Fruit fly (Drosophila melanogaster) whole organism, embryonic: ENCODE data around the gene sisA.
A peak's percentile ranks its signal among the peaks of the same experiment; 100 is the strongest.

Experiments
- Adf1 ChIP-seq: fragments of 200-800 bp; sonication (Bioruptor generic); IDR thresholded peaks from 2 replicates; pipeline ENCODE4 v1.3.6; 2022; ENCODE audit warnings: missing biosample characterization, missing genetic modification characterization
- Awh ChIP-seq: fragments of 200-800 bp; sonication (Bioruptor generic); IDR thresholded peaks from 2 replicates; pipeline ENCODE4, ENCODE4 v1.3.6; 2022; ENCODE audit warnings: missing biosample characterization, missing genetic modification characterization
- B-H1 ChIP-seq: fragments of 200-800 bp; sonication (Bioruptor generic); IDR thresholded peaks from 3 replicates; pipeline ENCODE4 v1.3.6; 2022; ENCODE audit warnings: missing biosample characterization, missing genetic modification characterization
- CG1024 ChIP-seq: fragments of 200-800 bp; sonication (Bioruptor generic); IDR thresholded peaks from 2 replicates; pipeline ENCODE4 v1.3.6; 2022; ENCODE audit warnings: missing biosample characterization, missing genetic modification characterization
- CG10267 ChIP-seq: fragments of 200-800 bp; sonication (Bioruptor generic); optimal IDR thresholded peaks from 2 replicates; lab custom pipeline; 2018; ENCODE audit warnings: missing biosample characterization, mild to moderate bottlenecking, missing genetic modification characterization, moderate library complexity
- CG10565 ChIP-seq: fragments of 200-800 bp; sonication (Bioruptor generic); optimal IDR thresholded peaks from 3 replicates; lab custom pipeline; 2016; ENCODE audit warnings: missing biosample characterization, mild to moderate bottlenecking, missing genetic modification characterization
- CG10979 ChIP-seq: fragments of 200-800 bp; sonication (Bioruptor generic); optimal IDR thresholded peaks from 2 replicates; lab custom pipeline; 2018; ENCODE audit warnings: missing biosample characterization, mild to moderate bottlenecking, missing genetic modification characterization, moderate library complexity
- CG14667 ChIP-seq: fragments of 200-800 bp; sonication (Bioruptor generic); IDR thresholded peaks from 2 replicates; pipeline ENCODE4 v1.3.6; 2022; ENCODE audit warnings: missing biosample characterization, missing genetic modification characterization
- CG1529 ChIP-seq: fragments of 200-800 bp; sonication (Bioruptor generic); optimal IDR thresholded peaks from 3 replicates; lab custom pipeline; 2018; ENCODE audit warnings: missing biosample characterization, missing genetic modification characterization
- CG15479 ChIP-seq: fragments of 200-800 bp; sonication (Bioruptor generic); optimal IDR thresholded peaks from 3 replicates; lab custom pipeline; 2019; ENCODE audit warnings: missing biosample characterization, mild to moderate bottlenecking, missing genetic modification characterization, moderate library complexity
- CG15514 ChIP-seq: fragments of 200-800 bp; sonication (Bioruptor generic); optimal IDR thresholded peaks from 3 replicates; lab custom pipeline; 2017; ENCODE audit warnings: missing biosample characterization, missing genetic modification characterization, mild to moderate bottlenecking, moderate library complexity, missing genetic modification reagents
- CG17328 ChIP-seq: fragments of 200-800 bp; sonication (Bioruptor generic); IDR thresholded peaks from 2 replicates; pipeline ENCODE4 v1.3.6; 2022; ENCODE audit warnings: missing biosample characterization, missing genetic modification characterization
- CG17829 ChIP-seq: fragments of 200-800 bp; optimal IDR thresholded peaks from 2 replicates; lab custom pipeline; 2019; ENCODE audit warnings: missing biosample characterization, mild to moderate bottlenecking, missing genetic modification characterization, moderate library complexity
- CG3726 ChIP-seq: fragments of 200-800 bp; sonication (Bioruptor generic); IDR thresholded peaks from 3 replicates; pipeline ENCODE4, ENCODE4 v1.3.6; 2022; ENCODE audit warnings: missing biosample characterization, missing genetic modification characterization
- CG5953 ChIP-seq: fragments of 200-800 bp; sonication (Bioruptor generic); IDR thresholded peaks from 2 replicates; pipeline ENCODE4 v1.3.6; 2022; ENCODE audit warnings: missing biosample characterization, missing genetic modification characterization
- CG8478 ChIP-seq: fragments of >200 bp; optimal IDR thresholded peaks from 2 replicates; lab custom pipeline; 2018
- CG9215 ChIP-seq: fragments of 200-800 bp; sonication (Bioruptor generic); IDR thresholded peaks from 2 replicates; pipeline ENCODE4 v1.3.6; 2022; ENCODE audit warnings: missing biosample characterization, missing genetic modification characterization
- Dbx ChIP-seq: fragments of 200-800 bp; sonication (Bioruptor generic); IDR thresholded peaks from 3 replicates; pipeline ENCODE4 v1.3.6; 2022; ENCODE audit warnings: missing biosample characterization, missing genetic modification characterization
- Doc2 ChIP-seq: fragments of 200-800 bp; sonication (Bioruptor generic); IDR thresholded peaks from 2 replicates; pipeline ENCODE4 v1.3.6; 2022; ENCODE audit warnings: missing biosample characterization, missing genetic modification characterization
- Dp ChIP-seq: fragments of 200-800 bp; sonication (Bioruptor generic); optimal IDR thresholded peaks from 2 replicates; lab custom pipeline; 2018; ENCODE audit warnings: missing biosample characterization, mild to moderate bottlenecking, missing genetic modification characterization, moderate library complexity
- ERR ChIP-seq: fragments of 200-800 bp; sonication (Bioruptor generic); optimal IDR thresholded peaks from 2 replicates; lab custom pipeline; 2016; ENCODE audit warnings: missing biosample characterization, missing genetic modification characterization
- Eip74EF ChIP-seq, 2 experiments: fragments of 200-800 bp in 1 of 2; fragments of >200 bp in 1 of 2; sonication (Bioruptor generic) in 1 of 2; optimal IDR thresholded peaks; 2 replicates each; lab custom pipeline; 2017 to 2019; ENCODE audit warnings: missing biosample characterization in 2 of 2, missing genetic modification characterization in 2 of 2, mild to moderate bottlenecking in 1 of 2, moderate library complexity in 1 of 2
- Fer1 ChIP-seq: fragments of 200-800 bp; sonication (Bioruptor generic); optimal IDR thresholded peaks from 2 replicates; lab custom pipeline; 2017; ENCODE audit warnings: missing biosample characterization, mild to moderate bottlenecking, missing genetic modification characterization
- Hmr ChIP-seq: fragments of 200-800 bp; sonication (Bioruptor generic); optimal IDR thresholded peaks from 3 replicates; lab custom pipeline; 2017; ENCODE audit warnings: mild to moderate bottlenecking, missing biosample characterization, missing genetic modification reagents, missing genetic modification characterization
- Lhr ChIP-seq: fragments of 200-800 bp; sonication (Bioruptor generic); optimal IDR thresholded peaks from 3 replicates; lab custom pipeline; 2017; ENCODE audit warnings: mild to moderate bottlenecking, missing biosample characterization, missing genetic modification reagents, missing genetic modification characterization
- MBD-R2 ChIP-seq: fragments of 200-800 bp; sonication (Bioruptor generic); IDR thresholded peaks from 2 replicates; pipeline ENCODE4 v1.3.6; 2022; ENCODE audit warnings: missing biosample characterization, missing genetic modification characterization
- Rfx ChIP-seq: fragments of 200-800 bp; sonication (Bioruptor generic); IDR thresholded peaks from 2 replicates; pipeline ENCODE4 v1.3.6; 2022; ENCODE audit warnings: missing biosample characterization, missing genetic modification characterization
- ac ChIP-seq: fragments of 200-800 bp; sonication (Bioruptor generic); optimal IDR thresholded peaks from 3 replicates; lab custom pipeline; 2017; ENCODE audit warnings: missing biosample characterization, mild to moderate bottlenecking, missing genetic modification characterization
- al ChIP-seq: fragments of 200-800 bp; sonication (Bioruptor generic); IDR thresholded peaks from 2 replicates; pipeline ENCODE4 v1.3.6; 2022; ENCODE audit warnings: missing biosample characterization, missing genetic modification characterization
- ara ChIP-seq: fragments of 200-800 bp; sonication (Bioruptor generic); IDR thresholded peaks from 2 replicates; pipeline ENCODE4 v1.3.6; 2022; ENCODE audit warnings: missing biosample characterization, missing genetic modification characterization
- ash1 ChIP-seq: fragments of 200-800 bp; sonication (Bioruptor generic); optimal IDR thresholded peaks from 2 replicates; lab custom pipeline; 2018; ENCODE audit warnings: missing biosample characterization, mild to moderate bottlenecking, missing genetic modification characterization
- bcd ChIP-seq: fragments of 200-800 bp; sonication (Bioruptor generic); optimal IDR thresholded peaks from 2 replicates; lab custom pipeline; 2017; ENCODE audit warnings: missing biosample characterization, mild to moderate bottlenecking, missing genetic modification characterization
- cato ChIP-seq: fragments of 200-800 bp; sonication (Bioruptor generic); optimal IDR thresholded peaks from 2 replicates; lab custom pipeline; 2016; ENCODE audit warnings: missing biosample characterization, missing genetic modification characterization, borderline replicate concordance
- chn ChIP-seq: fragments of 200-800 bp; sonication (Bioruptor generic); optimal IDR thresholded peaks from 2 replicates; lab custom pipeline; 2016; ENCODE audit warnings: missing biosample characterization, missing genetic modification characterization
- ci ChIP-seq: fragments of 200-800 bp; sonication (Bioruptor generic); IDR thresholded peaks from 3 replicates; pipeline ENCODE4 v1.3.6; 2022; ENCODE audit warnings: missing biosample characterization, missing genetic modification characterization
- crp ChIP-seq, 2 experiments: fragments of 200-800 bp; sonication (Bioruptor generic); optimal IDR thresholded peaks; 2 replicates in 1 of 2; 3 replicates in 1 of 2; lab custom pipeline; 2017; ENCODE audit warnings: missing biosample characterization in 2 of 2, missing genetic modification characterization in 2 of 2, mild to moderate bottlenecking in 1 of 2, moderate library complexity in 1 of 2
- gfzf ChIP-seq: fragments of 200-800 bp; sonication (Bioruptor generic); optimal IDR thresholded peaks from 2 replicates; lab custom pipeline; 2016; ENCODE audit warnings: missing biosample characterization, mild to moderate bottlenecking, missing genetic modification characterization, moderate library complexity
- hkb ChIP-seq, 2 experiments: fragments of 200-800 bp in 1 of 2; fragments of >200 bp in 1 of 2; sonication (Bioruptor generic) in 1 of 2; IDR thresholded peaks in 1 of 2; optimal IDR thresholded peaks in 1 of 2; 2 replicates each; pipeline versions ENCODE4 v1.3.6 to Lab custom; 2017 to 2022; ENCODE audit warnings: missing biosample characterization in 1 of 2, missing genetic modification characterization in 1 of 2
- jigr1 ChIP-seq: fragments of 200-800 bp; sonication (Bioruptor generic); IDR thresholded peaks from 3 replicates; pipeline ENCODE4 v1.3.6; 2022; ENCODE audit warnings: missing biosample characterization, missing genetic modification characterization
- kni ChIP-seq: fragments of 200-800 bp; sonication (Bioruptor generic); optimal IDR thresholded peaks from 3 replicates; lab custom pipeline; 2017; ENCODE audit warnings: mild to moderate bottlenecking, missing biosample characterization, missing genetic modification reagents, missing genetic modification characterization
- lab ChIP-seq: fragments of 200-800 bp; sonication (Bioruptor generic); optimal IDR thresholded peaks from 3 replicates; lab custom pipeline; 2017; ENCODE audit warnings: missing biosample characterization, missing genetic modification characterization, mild to moderate bottlenecking, moderate library complexity, missing genetic modification reagents
- mirr ChIP-seq: fragments of 200-800 bp; sonication (Bioruptor generic); optimal IDR thresholded peaks from 3 replicates; lab custom pipeline; 2018; ENCODE audit warnings: missing biosample characterization, mild to moderate bottlenecking, missing genetic modification characterization
- pb ChIP-seq: fragments of 200-800 bp; sonication (Bioruptor generic); optimal IDR thresholded peaks from 3 replicates; lab custom pipeline; 2016; ENCODE audit warnings: missing biosample characterization, missing genetic modification characterization
- run ChIP-seq: fragments of 200-800 bp; sonication (Bioruptor generic); optimal IDR thresholded peaks from 3 replicates; lab custom pipeline; 2018; ENCODE audit warnings: missing biosample characterization, mild to moderate bottlenecking, missing genetic modification characterization
- salm ChIP-seq: fragments of 200-800 bp; sonication (Bioruptor generic); optimal IDR thresholded peaks from 2 replicates; lab custom pipeline; 2018; ENCODE audit warnings: missing biosample characterization, mild to moderate bottlenecking, missing genetic modification characterization
- sim ChIP-seq: fragments of 200-800 bp; sonication (Bioruptor generic); IDR thresholded peaks from 2 replicates; pipeline ENCODE4 v1.3.6; 2022; ENCODE audit warnings: missing biosample characterization, missing genetic modification characterization
- stc ChIP-seq: fragments of 200-800 bp; sonication (Bioruptor generic); IDR thresholded peaks from 2 replicates; pipeline ENCODE4 v1.3.6; 2022; ENCODE audit warnings: missing biosample characterization, missing genetic modification characterization
- tgo ChIP-seq: fragments of 200-800 bp; sonication (Bioruptor generic); IDR thresholded peaks from 3 replicates; pipeline ENCODE4 v1.3.6; 2022; ENCODE audit warnings: missing biosample characterization, missing genetic modification characterization
- tll ChIP-seq, 2 experiments: fragments of 200-800 bp in 1 of 2; fragments of >200 bp in 1 of 2; sonication (Bioruptor generic) in 1 of 2; optimal IDR thresholded peaks; 2 replicates each; lab custom pipeline; 2017 to 2019; ENCODE audit warnings: missing biosample characterization in 2 of 2, missing genetic modification characterization in 2 of 2, mild to moderate bottlenecking in 1 of 2, moderate library complexity in 1 of 2
- ttk ChIP-seq: fragments of 200-800 bp; sonication (Bioruptor generic); IDR thresholded peaks from 2 replicates; pipeline ENCODE4 v2.1.2; 2022; ENCODE audit warnings: missing biosample characterization, missing genetic modification characterization

Gene sisA

DNA sequence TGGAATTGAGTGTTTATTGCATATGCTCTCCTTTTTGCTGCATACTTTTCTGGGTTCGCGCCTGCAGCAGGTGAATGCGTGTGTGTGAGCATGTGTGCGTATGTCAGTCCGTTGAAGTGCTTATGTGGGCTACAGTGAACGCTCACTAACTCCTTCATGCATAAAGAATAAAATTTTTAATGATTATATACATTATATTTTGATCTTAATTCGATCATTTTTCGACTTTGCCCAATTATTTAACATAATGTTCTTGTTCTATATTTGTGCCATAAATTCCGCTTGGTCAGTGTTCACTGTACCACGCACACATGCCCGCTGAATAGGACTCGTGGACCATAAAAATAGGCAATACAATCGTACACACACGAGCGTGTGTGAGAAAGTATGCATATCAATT is 48.6 kb upstream of the sisA start (continued):
- TF ChIP-seq CG8478 (no peak), crp (GFP tag; optimal IDR thresholded peaks at IDR 0.05; lab: Kevin White, UChicago) (no peak), Eip74EF (GFP tag; optimal IDR thresholded peaks at IDR 0.05; lab: Kevin White, UChicago) (no peak), Rfx (GFP tag; lab: Robert Waterston, UW) (peak; percentile 56), B-H1 (GFP tag; lab: Robert Waterston, UW) (0 out of 3 replicates have a peak, but pooled peaks have one; percentile 10), CG15479 (GFP tag; lab: Kevin White, UChicago) (no peak), ERR (GFP tag; lab: Kevin White, UChicago) (no peak), sim (GFP tag; lab: Robert Waterston, UW) (no peak), chn (no peak), run (tag; lab: Kevin White, UChicago) (no peak), CG17328 (peak; percentile 39; the same call in 1 of the 2 replicates), CG14667 (GFP tag; lab: Robert Waterston, UW) (0 out of 2 replicates have a peak, but pooled peaks have one; percentile 29), Dbx (GFP tag; lab: Robert Waterston, UW) (peak; percentile 29; the same call in 1 of the 3 replicates), gfzf (no peak), Fer1 (no peak), tll (GFP tag; optimal IDR thresholded peaks at IDR 0.05; lab: Kevin White, UChicago) (no peak), hkb (optimal IDR thresholded peaks at IDR 0.05; lab: Kevin White, UChicago) (no peak), hkb (GFP tag; IDR thresholded peaks at IDR 0.05; lab: Robert Waterston, UW) (0 out of 2 replicates have a peak, but pooled peaks have one; percentile 31), ara (GFP tag; lab: Robert Waterston, UW) (no peak), lab (GFP tag; lab: Kevin White, UChicago) (peak; percentile 16), kni (GFP tag; lab: Kevin White, UChicago) (no peak), Doc2 (GFP tag; lab: Robert Waterston, UW) (no peak), al (GFP tag; lab: Robert Waterston, UW) (peak; percentile 40; the same call in 1 of the 2 replicates), Awh (GFP tag; lab: Robert Waterston, UW) (no peak), CG15514 (GFP tag; lab: Kevin White, UChicago) (no peak), pb (no peak), CG1529 (GFP tag; lab: Kevin White, UChicago) (no peak), tgo (GFP tag; lab: Robert Waterston, UW) (peak; percentile 43), jigr1 (GFP tag; lab: Robert Waterston, UW) (0 out of 3 replicates have a peak, but pooled peaks have one; percentile 15), CG10979 (tag; lab: Kevin White, UChicago) (peak; percentile 19), Adf1 (GFP tag; lab: Robert Waterston, UW) (no peak), stc (GFP tag; lab: Robert Waterston, UW) (peak; percentile 35; the same call in 1 of the 2 replicates), ci (GFP tag; lab: Robert Waterston, UW) (0 out of 3 replicates have a peak, but pooled peaks have one; percentile 21), Hmr (GFP tag; lab: Kevin White, UChicago) (peak; percentile 0), ttk (peak; percentile 42; the same call in 1 of the 2 replicates), cato (no peak), CG5953 (0 out of 2 replicates have a peak, but pooled peaks have one; percentile 11), CG10267 (no peak), CG17829 (tag; lab: Kevin White, UChicago) (no peak), Lhr (GFP tag; lab: Kevin White, UChicago) (no peak), Dp (GFP tag; lab: Kevin White, UChicago) (no peak), mirr (GFP tag; lab: Kevin White, UChicago) (no peak), CG9215 (0 out of 2 replicates have a peak, but pooled peaks have one; percentile 14), bcd (GFP tag; lab: Kevin White, UChicago) (peak; percentile 15), CG1024 (GFP tag; lab: Robert Waterston, UW) (no peak), MBD-R2 (GFP tag; lab: Robert Waterston, UW) (0 out of 2 replicates have a peak, but pooled peaks have one; percentile 19), salm (tag; lab: Kevin White, UChicago) (no peak), ac (GFP tag; lab: Kevin White, UChicago) (no peak), CG10565 (GFP tag; lab: Kevin White, UChicago) (no peak), ash1 (GFP tag; lab: Kevin White, UChicago) (no peak), CG3726 (GFP tag; lab: Robert Waterston, UW) (no peak)
